Worm (Caenorhabditis elegans) whole organism, L4/young adult: ENCODE data around the gene C47G2.4.

Experiments
- him-1 ChIP-seq: sonication (generic microtip); optimal IDR thresholded peaks from 2 replicates; lab custom pipeline; 2016; ENCODE audit warnings: missing genotype, missing genetic modification reagents, missing genetic modification characterization, missing compliant biosample characterization

C47G2.4 gene

DNA sequence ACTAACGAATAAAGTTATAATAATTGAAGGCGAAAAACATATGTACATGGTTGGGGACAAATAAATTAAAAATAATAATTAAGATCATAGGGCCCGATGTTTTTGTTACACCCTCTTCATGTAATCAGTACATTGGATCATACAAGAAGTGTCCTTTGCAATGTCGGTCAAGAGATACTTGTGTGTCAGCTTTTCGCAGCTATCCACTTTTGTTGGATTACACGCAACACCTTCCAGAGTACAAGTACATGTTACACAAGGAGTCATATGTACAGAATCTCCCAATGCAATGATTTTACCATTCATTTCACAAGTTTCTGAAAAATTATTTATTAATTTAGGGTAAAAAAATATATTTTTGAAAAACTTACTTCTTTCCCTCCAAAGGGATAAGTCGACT is 52.4 kb downstream of the C47G2.4 start:
- TF ChIP-seq him-1 (tag; lab: Kevin White, UChicago): no peak
